1 fruit fly cellular context compared by ENCODE assay signal in genomic region chr3R:26075252-26075651, dm6.
A peak's percentile ranks its signal among the peaks of the same experiment; 100 is the strongest.
TF ChIP-seq lines count a peak whose summit lies in the region.

No protein-coding gene starts in this region.

TF ChIP-seq in whole organism, prepupa, 60 proteins besides CTCF, POLR2A, EP300 and RAD21 (continued from another document):
- TF ChIP-seq fd85E (GFP tag; optimal IDR thresholded peaks at IDR 0.05; lab: Kevin White, UChicago) (no peak), eg (GFP tag; IDR thresholded peaks at IDR 0.05; lab: Robert Waterston, UW) (0 out of 3 replicates have a peak, but pooled peaks have one; percentile 22), CG10631 (GFP tag; optimal IDR thresholded peaks at IDR 0.05; lab: Kevin White, UChicago) (peak; percentile 27), Sox102F (GFP tag; optimal IDR thresholded peaks at IDR 0.05; lab: Kevin White, UChicago) (no peak), vri (GFP tag; optimal IDR thresholded peaks at IDR 0.05; lab: Kevin White, UChicago) (no peak), Met (GFP tag; optimal IDR thresholded peaks at IDR 0.05; lab: Kevin White, UChicago) (peak; percentile 25), Sox14 (GFP tag; optimal IDR thresholded peaks at IDR 0.05; lab: Kevin White, UChicago) (peak; percentile 23)
